Fruit fly (Drosophila melanogaster): ENCODE measurements around the gene CG9098.
A peak's percentile ranks its signal among the peaks of the same experiment; 100 is the strongest.

The CG9098 gene

DNA sequence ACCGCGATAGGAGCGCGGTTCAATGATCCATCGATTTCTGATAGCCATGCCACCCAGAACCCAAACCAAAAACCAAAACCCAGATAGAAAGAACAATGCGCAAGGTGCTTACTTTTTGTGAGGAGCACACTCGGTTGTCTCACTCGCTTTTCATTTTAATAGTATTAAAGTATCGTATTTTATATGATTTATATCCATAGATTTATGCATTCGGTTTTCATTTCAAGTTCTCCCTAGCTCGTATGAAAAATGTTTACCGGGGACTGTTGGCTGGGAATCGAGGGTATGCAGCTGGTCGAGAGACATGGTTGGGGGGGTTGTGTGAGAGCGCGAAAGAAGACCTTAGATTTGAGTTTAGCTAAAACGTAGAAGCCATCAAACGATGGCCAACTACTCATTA, 40.1 kb downstream of the CG9098 start:
- TF ChIP-seq D1 (tag; optimal IDR thresholded peaks at IDR 0.05), result no peak
- no peak for TF ChIP-seq Pif1A (GFP tag; optimal IDR thresholded peaks at IDR 0.05)
- no peak for TF ChIP-seq CG14655 (GFP tag; optimal IDR thresholded peaks at IDR 0.05)
- TF ChIP-seq CG8159 (tag; optimal IDR thresholded peaks at IDR 0.05), result no peak
- TF ChIP-seq Snoo (tag; optimal IDR thresholded peaks at IDR 0.05), result no peak
- TF ChIP-seq CG12605 (GFP tag; IDR thresholded peaks at IDR 0.05), result no peak
- TF ChIP-seq CG8301 (tag; optimal IDR thresholded peaks at IDR 0.05), result no peak
- TF ChIP-seq CG15710 (tag; optimal IDR thresholded peaks at IDR 0.05), result no peak
- TF ChIP-seq CG4496 (GFP tag; IDR thresholded peaks at IDR 0.05), result no peak
- TF ChIP-seq fd96Ca (GFP tag; IDR thresholded peaks at IDR 0.05), result no peak
- TF ChIP-seq CG9948 (tag; optimal IDR thresholded peaks at IDR 0.05), result no peak
- no peak for TF ChIP-seq CG13204 (GFP tag; optimal IDR thresholded peaks at IDR 0.05)
- no peak for TF ChIP-seq rn (GFP tag; IDR thresholded peaks at IDR 0.05)
- no peak for TF ChIP-seq CG32121 (GFP tag; IDR thresholded peaks at IDR 0.05)
- TF ChIP-seq gl (tag; optimal IDR thresholded peaks at IDR 0.05), result no peak
- TF ChIP-seq Pif1B (GFP tag; optimal IDR thresholded peaks at IDR 0.05), result no peak
- TF ChIP-seq CG17806 (tag; optimal IDR thresholded peaks at IDR 0.05), result no peak
- no peak for TF ChIP-seq EcR (GFP tag; optimal IDR thresholded peaks at IDR 0.05)
- no peak for TF ChIP-seq CG10348 (GFP tag; IDR thresholded peaks at IDR 0.05)

DNA sequence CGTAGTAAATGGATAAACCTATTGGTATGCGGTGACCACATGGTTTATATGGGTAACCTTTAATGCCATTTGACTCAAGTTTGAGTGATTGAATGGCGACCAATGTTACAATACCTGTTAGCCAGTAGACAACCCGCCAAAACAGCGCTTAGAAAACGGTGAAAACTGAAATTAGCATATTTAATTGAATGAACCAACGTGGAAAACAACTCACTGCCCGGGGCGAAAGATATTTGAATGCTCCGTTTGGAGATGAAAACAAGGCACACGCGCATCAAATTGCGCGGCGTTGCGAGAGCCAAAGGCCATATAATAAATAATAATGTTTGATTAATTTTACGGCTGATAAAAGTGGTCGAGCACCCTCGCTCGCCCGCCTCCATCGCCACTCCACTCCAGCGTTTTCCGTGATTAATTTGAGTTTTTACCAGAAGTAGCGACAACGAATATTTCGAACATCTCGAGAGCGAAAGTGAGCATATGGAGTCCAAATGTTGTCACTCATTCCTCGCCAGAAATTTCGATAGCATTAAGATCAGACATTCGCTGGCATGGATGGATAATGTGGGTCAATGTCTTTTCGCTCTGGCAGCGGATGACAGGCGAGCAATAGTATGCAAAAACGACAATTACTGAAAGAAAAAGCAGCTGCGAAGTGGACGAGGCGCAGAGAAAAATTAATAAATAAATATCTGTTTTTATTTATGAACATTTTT, 40.9 kb downstream of the CG9098 start:
- TF ChIP-seq EcR (GFP tag; optimal IDR thresholded peaks at IDR 0.05) (peak; percentile 12), CG14655 (GFP tag; optimal IDR thresholded peaks at IDR 0.05) (no peak), fd96Ca (GFP tag; IDR thresholded peaks at IDR 0.05) (no peak)

DNA sequence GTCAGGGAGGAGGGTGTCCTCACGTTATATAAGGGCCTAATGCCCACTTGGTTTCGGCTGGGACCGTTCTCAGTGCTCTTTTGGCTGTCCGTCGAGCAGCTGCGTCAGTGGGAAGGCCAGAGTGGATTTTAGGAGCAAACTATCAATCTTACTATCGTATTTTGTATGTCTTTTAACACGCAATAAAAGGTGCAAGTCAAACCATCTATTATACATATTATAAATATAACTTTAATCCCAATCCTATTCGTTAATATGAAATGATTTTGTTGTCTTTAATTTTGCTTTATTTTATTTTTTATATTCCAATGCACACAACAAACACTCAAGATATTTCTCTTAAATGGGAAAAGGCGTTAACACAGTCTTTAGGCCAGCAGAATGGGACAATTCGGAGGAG, 42.6 kb downstream of the CG9098 start, which contains the start of gene Ucp4B:
Gene Ucp4B, plus strand, starts transcription at position 301 of the 400 bp plus-strand sequence.
- TF ChIP-seq Pif1A (GFP tag; optimal IDR thresholded peaks at IDR 0.05) (no peak), CG10348 (GFP tag; IDR thresholded peaks at IDR 0.05) (no peak), CG14655 (GFP tag; optimal IDR thresholded peaks at IDR 0.05) (no peak), CG34367 (tag; optimal IDR thresholded peaks at IDR 0.05) (no peak), CG4496 (GFP tag; IDR thresholded peaks at IDR 0.05) (no peak), Snoo (tag; optimal IDR thresholded peaks at IDR 0.05) (no peak), CG13204 (GFP tag; optimal IDR thresholded peaks at IDR 0.05) (no peak), Pif1B (GFP tag; optimal IDR thresholded peaks at IDR 0.05) (no peak), CG17806 (tag; optimal IDR thresholded peaks at IDR 0.05) (no peak), Ets98B (GFP tag; IDR thresholded peaks at IDR 0.05) (no peak), rn (GFP tag; IDR thresholded peaks at IDR 0.05) (no peak), CG8301 (tag; optimal IDR thresholded peaks at IDR 0.05) (no peak)

DNA sequence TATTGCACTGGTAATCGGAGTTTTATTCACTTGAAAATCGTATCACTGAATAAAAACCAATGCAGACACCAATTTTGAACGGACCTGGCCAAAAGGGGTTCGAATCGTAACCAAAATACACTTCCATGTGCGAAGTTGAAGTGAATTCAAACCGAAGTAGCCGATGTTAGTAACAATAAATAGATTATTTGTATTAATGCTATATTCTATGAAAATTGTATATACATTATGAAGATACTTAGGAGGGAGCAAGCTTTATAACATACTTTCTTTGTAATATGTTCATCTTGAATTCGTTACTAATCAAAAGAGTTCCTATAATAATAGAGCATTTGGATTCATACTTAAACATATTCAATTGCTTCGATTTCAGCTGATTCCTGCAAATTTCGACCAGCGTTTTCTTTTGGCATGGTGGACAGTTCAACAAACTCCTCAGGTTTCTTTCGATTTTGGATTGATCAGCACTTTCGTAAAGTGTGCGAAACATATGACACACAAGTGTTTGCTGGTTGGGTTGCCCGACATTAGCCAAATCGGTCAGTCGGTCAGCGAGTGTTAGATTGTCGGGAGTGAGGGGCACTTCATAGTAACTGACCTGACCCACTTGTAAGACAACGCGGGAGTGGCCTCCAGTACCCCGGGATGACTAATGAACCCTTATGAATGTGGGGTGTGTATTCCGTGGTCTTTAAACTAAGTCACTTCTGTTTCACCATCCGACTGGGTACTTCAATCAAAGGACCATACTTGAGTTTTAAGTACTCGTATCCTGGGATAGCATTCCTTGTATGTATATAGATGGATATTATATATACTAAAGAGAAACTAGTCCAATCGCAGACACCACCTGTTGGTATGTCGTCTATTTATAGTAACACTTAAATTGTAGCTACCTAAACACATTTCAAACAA, 44.2 kb downstream of the CG9098 start, which contains the start of the genes CG13992 and Ucp4C:
Gene CG13992, minus strand, starts transcription at position 51 of the 915 bp plus-strand sequence.
Gene Ucp4C, plus strand, starts transcription at position 865 of the 915 bp plus-strand sequence.
- no peak for TF ChIP-seq EcR (GFP tag; optimal IDR thresholded peaks at IDR 0.05)
- no peak for TF ChIP-seq Snoo (tag; optimal IDR thresholded peaks at IDR 0.05)
- no peak for TF ChIP-seq fd96Ca (GFP tag; IDR thresholded peaks at IDR 0.05)
- TF ChIP-seq CG34367 (tag; optimal IDR thresholded peaks at IDR 0.05), result no peak
- TF ChIP-seq CG8301 (tag; optimal IDR thresholded peaks at IDR 0.05), result no peak

DNA sequence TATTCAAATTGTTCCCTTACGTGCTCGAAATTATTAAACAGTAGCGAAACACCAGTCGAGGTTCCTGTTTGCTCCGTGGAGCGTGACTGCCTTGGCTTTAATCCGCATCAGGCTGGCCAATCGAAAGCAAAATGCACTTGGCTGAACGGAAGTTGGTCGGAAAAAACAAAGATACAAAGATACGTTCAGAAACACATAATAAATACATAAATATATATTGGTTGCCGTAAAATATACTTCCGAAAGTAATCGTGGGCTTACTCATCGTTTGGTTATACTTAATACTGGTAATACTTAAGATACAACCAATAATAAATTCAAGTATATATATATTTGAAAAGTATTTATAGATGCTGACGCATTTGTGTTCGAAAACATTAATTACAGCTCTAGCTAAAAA, 47.3 kb downstream of the CG9098 start, which contains the start of gene psd:
Gene psd, minus strand, starts transcription at position 101 of the 400 bp plus-strand sequence.
- TF ChIP-seq CG14655 (GFP tag; optimal IDR thresholded peaks at IDR 0.05), result no peak
- peak; percentile 52 for TF ChIP-seq EcR (GFP tag; optimal IDR thresholded peaks at IDR 0.05)

DNA sequence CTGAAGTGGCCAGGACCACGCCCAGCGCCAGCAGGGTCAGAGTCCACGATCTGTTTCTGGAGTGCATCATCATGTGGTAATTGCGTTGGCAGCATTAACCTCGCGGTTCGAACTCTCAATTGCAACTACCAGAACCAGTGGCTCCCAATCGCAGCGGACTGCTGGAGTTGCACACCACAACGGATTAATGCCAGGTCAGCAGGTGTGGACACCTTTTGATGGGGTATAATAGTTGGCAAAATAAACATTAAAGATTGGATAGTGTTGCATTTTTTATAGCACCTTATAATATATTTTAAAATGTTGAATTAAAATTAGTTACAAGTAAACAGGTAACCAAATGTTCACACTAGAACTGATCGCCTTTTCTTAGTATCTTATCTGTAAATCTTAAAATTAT, 47.9 kb downstream of the CG9098 start:
- TF ChIP-seq CG13204 (GFP tag; optimal IDR thresholded peaks at IDR 0.05) (no peak), CG34367 (tag; optimal IDR thresholded peaks at IDR 0.05) (no peak), CG8159 (tag; optimal IDR thresholded peaks at IDR 0.05) (no peak), EcR (GFP tag; optimal IDR thresholded peaks at IDR 0.05) (no peak), Pif1A (GFP tag; optimal IDR thresholded peaks at IDR 0.05) (no peak), CG4496 (GFP tag; IDR thresholded peaks at IDR 0.05) (no peak), Pif1B (GFP tag; optimal IDR thresholded peaks at IDR 0.05) (no peak), gl (tag; optimal IDR thresholded peaks at IDR 0.05) (no peak), Ets98B (GFP tag; IDR thresholded peaks at IDR 0.05) (no peak), CG14655 (GFP tag; optimal IDR thresholded peaks at IDR 0.05) (no peak), CG8301 (tag; optimal IDR thresholded peaks at IDR 0.05) (no peak), D1 (tag; optimal IDR thresholded peaks at IDR 0.05) (no peak)
